Worm (Caenorhabditis elegans) whole organism, L3 larva: ENCODE results near the gene nhr-168.

Experiments used
- R02D3.7 ChIP-seq: fragments of 150-350 bp; optimal IDR thresholded peaks from 2 replicates; lab custom pipeline; 2014; ENCODE audit warnings: missing biosample characterization, missing genetic modification characterization
- aly-2 ChIP-seq: fragments of 150-350 bp; optimal IDR thresholded peaks from 2 replicates; lab custom pipeline; 2014; ENCODE audit warnings: missing biosample characterization, missing genetic modification characterization
- ama-1 ChIP-seq: fragments of 150-350 bp; optimal IDR thresholded peaks from 2 replicates; lab custom pipeline; 2018
- ceh-28 ChIP-seq: fragments of 150-350 bp; optimal IDR thresholded peaks from 2 replicates; lab custom pipeline; 2014; ENCODE audit warnings: missing biosample characterization, missing genetic modification reagents, missing genetic modification characterization
- ceh-9 ChIP-seq: sonication (generic microtip); optimal IDR thresholded peaks from 2 replicates; lab custom pipeline; 2018; ENCODE audit warnings: missing biosample characterization, missing genetic modification characterization
- egl-5 ChIP-seq: fragments of 150-350 bp; optimal IDR thresholded peaks from 2 replicates; lab custom pipeline; 2017; ENCODE audit warnings: missing biosample characterization, missing genetic modification reagents, missing genetic modification characterization, inconsistent platforms
- elt-1 ChIP-seq: fragments of 150-350 bp; optimal IDR thresholded peaks from 2 replicates; lab custom pipeline; 2014; ENCODE audit warnings: missing biosample characterization, missing genetic modification characterization
- elt-2 ChIP-seq: sonication (generic microtip); optimal IDR thresholded peaks from 2 replicates; lab custom pipeline; 2016; ENCODE audit warnings: missing genetic modification reagents, mild to moderate bottlenecking, missing genetic modification characterization, missing compliant biosample characterization
- elt-3 ChIP-seq, 3 experiments: fragments of 150-350 bp in 1 of 3; sonication (generic microtip) in 2 of 3; optimal IDR thresholded peaks; 2 replicates in 2 of 3; 4 replicates in 1 of 3; lab custom pipeline; 2014 to 2017; ENCODE audit warnings: missing biosample characterization in 3 of 3, missing genetic modification characterization in 3 of 3
- eor-1 ChIP-seq, 2 experiments: fragments of 150-350 bp; optimal IDR thresholded peaks; 2 replicates each; lab custom pipeline; 2014 to 2018; ENCODE audit warnings: missing biosample characterization in 2 of 2, missing genetic modification characterization in 2 of 2
- fkh-2 ChIP-seq: fragments of 150-350 bp; optimal IDR thresholded peaks from 2 replicates; lab custom pipeline; 2014; ENCODE audit warnings: missing biosample characterization, missing genetic modification reagents, missing genetic modification characterization
- fos-1 ChIP-seq: fragments of 150-350 bp; optimal IDR thresholded peaks from 2 replicates; lab custom pipeline; 2014; ENCODE audit warnings: missing biosample characterization, missing genetic modification characterization
- hmg-11 ChIP-seq: sonication (generic microtip); optimal IDR thresholded peaks from 2 replicates; lab custom pipeline; 2016; ENCODE audit warnings: missing genetic modification characterization, missing compliant biosample characterization
- jun-1 ChIP-seq: fragments of 150-350 bp; optimal IDR thresholded peaks from 2 replicates; lab custom pipeline; 2014; ENCODE audit warnings: missing biosample characterization, missing genetic modification reagents, missing genetic modification characterization
- lin-15B ChIP-seq: fragments of 150-350 bp; optimal IDR thresholded peaks from 2 replicates; lab custom pipeline; 2014; ENCODE audit warnings: missing biosample characterization, missing genetic modification characterization
- mml-1 ChIP-seq: fragments of 150-350 bp; sonication (generic microtip); optimal IDR thresholded peaks from 3 replicates; lab custom pipeline; 2014; ENCODE audit warnings: missing biosample characterization, missing genetic modification characterization
- nfya-1 ChIP-seq: sonication (generic microtip); optimal IDR thresholded peaks from 2 replicates; lab custom pipeline; 2017; ENCODE audit warnings: missing genetic modification characterization, mild to moderate bottlenecking, missing compliant biosample characterization, antibody characterized with exemption, moderate library complexity; ENCODE audit not compliant: insufficient read depth
- nhr-12 ChIP-seq: fragments of 150-350 bp; optimal IDR thresholded peaks from 2 replicates; lab custom pipeline; 2014; ENCODE audit warnings: missing biosample characterization, missing genetic modification characterization
- nhr-23 ChIP-seq: fragments of 150-350 bp; optimal IDR thresholded peaks from 2 replicates; lab custom pipeline; 2014; ENCODE audit warnings: missing biosample characterization, missing genetic modification reagents, missing genetic modification characterization
- nhr-25 ChIP-seq: sonication (generic microtip); optimal IDR thresholded peaks from 2 replicates; lab custom pipeline; 2017; ENCODE audit warnings: missing biosample characterization, missing genetic modification characterization
- nhr-28 ChIP-seq: fragments of 150-350 bp; optimal IDR thresholded peaks from 2 replicates; lab custom pipeline; 2014; ENCODE audit warnings: missing biosample characterization, missing genetic modification characterization
- nhr-43 ChIP-seq: sonication (generic microtip); optimal IDR thresholded peaks from 2 replicates; lab custom pipeline; 2016; ENCODE audit warnings: mild to moderate bottlenecking, missing genetic modification characterization, missing compliant biosample characterization; ENCODE audit not compliant: poor library complexity, severe bottlenecking
- nhr-67 ChIP-seq: fragments of 150-350 bp; optimal IDR thresholded peaks from 2 replicates; lab custom pipeline; 2014; ENCODE audit warnings: missing biosample characterization, missing genetic modification characterization
- nhr-76 ChIP-seq: fragments of 150-350 bp; sonication (generic microtip); optimal IDR thresholded peaks from 5 replicates; lab custom pipeline; 2014; ENCODE audit warnings: missing biosample characterization, missing genetic modification characterization
- nhr-77 ChIP-seq: fragments of 150-350 bp; optimal IDR thresholded peaks from 2 replicates; lab custom pipeline; 2014; ENCODE audit warnings: missing biosample characterization, missing genetic modification characterization
- pha-4 ChIP-seq: fragments of 150-350 bp; optimal IDR thresholded peaks from 2 replicates; lab custom pipeline; 2014; ENCODE audit warnings: missing biosample characterization, missing genetic modification reagents, missing genetic modification characterization
- pqm-1 ChIP-seq: fragments of 150-350 bp; optimal IDR thresholded peaks from 2 replicates; lab custom pipeline; 2017; ENCODE audit warnings: missing biosample characterization, missing genetic modification characterization, inconsistent platforms
- sea-2 ChIP-seq: fragments of 150-350 bp; sonication (generic microtip); optimal IDR thresholded peaks from 4 replicates; lab custom pipeline; 2014; ENCODE audit warnings: missing biosample characterization, missing genetic modification reagents, missing genetic modification characterization
- skn-1 ChIP-seq: fragments of 150-350 bp; optimal IDR thresholded peaks from 2 replicates; lab custom pipeline; 2014; ENCODE audit warnings: missing biosample characterization, missing genetic modification characterization
- snpc-4 ChIP-seq: fragments of 150-350 bp; optimal IDR thresholded peaks from 2 replicates; lab custom pipeline; 2014; ENCODE audit warnings: missing biosample characterization, missing genetic modification characterization
- tbx-2 ChIP-seq: sonication (generic microtip); optimal IDR thresholded peaks from 2 replicates; lab custom pipeline; 2016; ENCODE audit warnings: mild to moderate bottlenecking, missing genetic modification characterization, missing compliant biosample characterization
- unc-39 ChIP-seq: sonication (generic microtip); optimal IDR thresholded peaks from 4 replicates; lab custom pipeline; 2017; ENCODE audit warnings: missing biosample characterization, missing genetic modification characterization
- unc-62 ChIP-seq: fragments of 150-350 bp; sonication (generic microtip); optimal IDR thresholded peaks from 4 replicates; lab custom pipeline; 2014; ENCODE audit warnings: missing biosample characterization, missing genetic modification reagents, missing genetic modification characterization
- ztf-11 ChIP-seq: fragments of 150-350 bp; optimal IDR thresholded peaks from 2 replicates; lab custom pipeline; 2014; ENCODE audit warnings: missing biosample characterization, missing genetic modification characterization
- ztf-4 ChIP-seq: fragments of 150-350 bp; optimal IDR thresholded peaks from 2 replicates; lab custom pipeline; 2014; ENCODE audit warnings: missing biosample characterization, missing genetic modification characterization

Gene nhr-168

DNA sequence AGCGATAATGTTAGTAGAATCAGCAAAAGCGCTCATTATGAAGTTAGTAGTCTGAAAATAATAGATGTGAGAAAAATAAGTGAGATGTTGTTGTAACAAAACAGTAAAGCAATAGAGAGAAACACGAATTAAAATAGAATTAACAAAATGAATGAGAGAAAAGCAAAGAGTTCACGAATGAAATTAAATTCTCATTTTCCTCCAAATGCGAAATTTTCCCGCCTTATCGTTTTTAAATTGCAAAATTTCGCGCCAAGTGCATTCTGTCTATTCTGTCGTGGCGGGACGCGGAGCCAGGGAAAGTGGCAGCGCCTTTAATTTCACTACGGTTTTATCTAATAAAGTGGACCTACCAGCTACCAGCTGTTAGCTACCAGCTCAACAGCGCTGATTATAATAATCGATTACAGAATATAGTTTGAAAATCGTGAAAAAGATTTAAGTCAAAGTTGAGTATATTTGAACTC is 21.4 kb downstream of the nhr-168 start, which contains the start of gene nasp-2:
Gene nasp-2 (minus strand): TSS at position 51 of the 467 bp plus-strand sequence.
- TF ChIP-seq nhr-67 (tag; lab: Kevin White, UChicago) (no peak), nhr-12 (tag; lab: Kevin White, UChicago) (no peak), unc-62 (GFP tag; lab: Kevin White, UChicago) (no peak), ztf-4 (no peak), fkh-2 (tag; lab: Kevin White, UChicago) (no peak), hmg-11 (no peak), nhr-25 (no peak), pha-4 (peak; percentile 37), nhr-23 (tag; lab: Kevin White, UChicago) (no peak), ceh-28 (tag; lab: Kevin White, UChicago) (no peak), mml-1 (no peak), elt-3 (tag; optimal IDR thresholded peaks at IDR 0.05; lab: Kevin White, UChicago) (no peak), unc-39 (tag; lab: Kevin White, UChicago) (no peak), sea-2 (GFP tag; lab: Kevin White, UChicago) (no peak), fos-1 (tag; lab: Kevin White, UChicago) (no peak), elt-2 (tag; lab: Kevin White, UChicago) (peak; percentile 20), nfya-1 (tag; lab: Kevin White, UChicago) (no peak), nhr-77 (no peak), ztf-11 (tag; lab: Kevin White, UChicago) (no peak), elt-1 (no peak), R02D3.7 (tag; lab: Kevin White, UChicago) (no peak), nhr-28 (tag; lab: Kevin White, UChicago) (no peak), egl-5 (tag; lab: Kevin White, UChicago) (no peak), nhr-43 (peak; percentile 3), nhr-76 (no peak), lin-15B (tag; lab: Kevin White, UChicago) (peak; percentile 44)
- TF ChIP-seq, all 47 proteins: peak for 4

DNA sequence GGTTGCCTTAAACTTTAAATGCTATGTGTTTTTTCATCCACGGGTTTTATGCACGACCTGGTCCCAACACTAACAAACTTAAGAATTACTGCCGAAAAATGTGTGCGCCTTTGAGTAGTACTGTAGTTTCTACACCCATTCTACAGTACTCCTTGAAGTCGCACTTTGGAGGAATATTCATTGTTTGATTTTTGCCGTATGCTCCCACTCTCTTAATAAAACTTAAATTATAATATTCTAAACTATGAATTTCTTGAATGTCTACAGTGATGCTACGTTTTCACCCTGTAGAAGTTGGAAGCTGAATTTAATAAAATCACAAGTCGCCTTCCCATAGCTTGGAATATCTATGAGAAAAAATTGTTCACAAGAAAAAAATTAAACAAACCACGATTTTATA is 23.9 kb downstream of the nhr-168 start:
- TF ChIP-seq sea-2 (GFP tag; lab: Kevin White, UChicago) = no peak

DNA sequence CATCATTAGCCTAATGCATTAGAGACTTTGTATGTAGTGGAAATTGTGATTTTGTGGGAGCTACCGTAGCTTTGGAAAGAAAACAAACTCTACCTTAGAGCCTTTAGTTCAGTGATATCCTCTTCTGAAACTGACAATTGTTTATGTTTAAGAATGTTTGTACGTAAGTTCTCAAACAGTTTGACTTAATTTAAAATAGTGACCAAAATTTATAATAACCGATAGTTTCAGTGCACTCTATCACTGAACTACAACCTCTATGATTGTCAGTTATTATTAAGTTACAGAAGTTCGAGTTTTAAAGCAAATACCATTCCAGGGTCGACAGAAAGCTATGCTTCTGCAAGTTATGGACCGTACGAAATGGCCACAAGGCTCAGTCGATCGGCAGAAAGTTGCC is 25.1 kb downstream of the nhr-168 start, which contains the start of gene C50B6.1:
Gene C50B6.1 (plus strand): TSS at position 301 of the 400 bp plus-strand sequence.
- TF ChIP-seq jun-1 (tag; lab: Kevin White, UChicago) (no peak), ceh-9 (no peak), tbx-2 (tag; lab: Kevin White, UChicago) (no peak), ztf-11 (tag; lab: Kevin White, UChicago) (no peak), snpc-4 (tag; lab: Kevin White, UChicago) (no peak), eor-1 (tag; optimal IDR thresholded peaks at IDR 0.05; lab: Kevin White, UChicago) (no peak), nhr-76 (no peak), nhr-67 (tag; lab: Kevin White, UChicago) (no peak), skn-1 (no peak)
- TF ChIP-seq, all 47 proteins: peak for 0

DNA sequence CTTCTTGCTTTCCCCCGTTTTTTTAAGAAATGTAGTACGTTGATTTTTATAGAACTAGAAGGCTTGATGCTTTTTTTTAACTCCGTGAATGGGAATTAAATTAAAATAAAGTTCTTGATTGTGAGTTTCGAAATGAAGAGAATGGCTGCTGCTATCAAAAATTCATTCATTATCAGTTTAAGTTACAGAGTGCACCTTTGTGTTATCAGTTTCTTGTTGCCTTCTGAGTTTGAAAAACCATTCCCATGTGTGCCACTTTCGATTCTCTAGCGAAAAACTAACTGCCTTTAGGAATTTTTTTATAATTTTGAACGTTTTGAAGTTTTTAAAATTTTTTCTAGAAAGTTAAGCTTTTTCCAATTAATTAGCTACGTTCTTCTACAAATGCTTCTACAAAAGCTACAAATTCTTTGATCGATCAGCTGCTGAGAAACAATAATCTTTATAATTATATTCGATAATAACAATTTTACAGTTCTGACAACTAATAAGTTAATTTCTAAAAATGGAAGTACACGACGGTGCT is 28.9 kb downstream of the nhr-168 start, which contains the start of gene C26E1.2:
Gene C26E1.2 (plus strand): TSS at position 476 of the 526 bp plus-strand sequence.
- no peak for TF ChIP-seq aly-2 (tag; lab: Kevin White, UChicago)
- no peak for TF ChIP-seq jun-1 (tag; lab: Kevin White, UChicago)
- TF ChIP-seq ama-1 (lab: Kevin White, UChicago) = no peak
- no peak for TF ChIP-seq fkh-2 (tag; lab: Kevin White, UChicago)
- TF ChIP-seq nhr-25 = no peak
- TF ChIP-seq pqm-1 (tag; lab: Kevin White, UChicago) = peak; percentile 11
- TF ChIP-seq tbx-2 (tag; lab: Kevin White, UChicago) = no peak
- TF ChIP-seq elt-2 (tag; lab: Kevin White, UChicago) = peak; percentile 83
- TF ChIP-seq nhr-12 (tag; lab: Kevin White, UChicago) = no peak
- TF ChIP-seq nhr-23 (tag; lab: Kevin White, UChicago) = no peak
